Worm (Caenorhabditis elegans) whole organism, late embryonic: ENCODE measurements around the gene srx-85.

Source experiments
- C38D4.7 ChIP-seq: fragments of 200-800 bp; sonication (Bioruptor generic); optimal IDR thresholded peaks from 2 replicates; lab custom pipeline; 2018; ENCODE audit warnings: mild to moderate bottlenecking, missing genetic modification characterization, moderate library complexity, missing compliant biosample characterization
- K02D7.2 ChIP-seq: sonication (generic microtip); optimal IDR thresholded peaks from 2 replicates; lab custom pipeline; 2017; ENCODE audit warnings: mild to moderate bottlenecking, missing genetic modification characterization, missing compliant biosample characterization
- T23F11.4 ChIP-seq: fragments of 200-800 bp; sonication (Bioruptor generic); optimal IDR thresholded peaks from 2 replicates; lab custom pipeline; 2018; ENCODE audit warnings: mild to moderate bottlenecking, missing genetic modification characterization, missing compliant biosample characterization
- ahr-1 ChIP-seq: sonication (generic microtip); optimal IDR thresholded peaks from 2 replicates; lab custom pipeline; 2016; ENCODE audit warnings: missing genetic modification characterization, missing compliant biosample characterization
- ama-1 ChIP-seq: fragments of 150-350 bp; optimal IDR thresholded peaks from 2 replicates; lab custom pipeline; 2014
- ceh-18 ChIP-seq: sonication (generic microtip); optimal IDR thresholded peaks from 2 replicates; lab custom pipeline; 2016; ENCODE audit warnings: missing genetic modification characterization, missing compliant biosample characterization
- ceh-2 ChIP-seq: sonication (generic microtip); optimal IDR thresholded peaks from 2 replicates; lab custom pipeline; 2016; ENCODE audit warnings: missing genotype, missing genetic modification characterization, missing compliant biosample characterization
- ceh-31 ChIP-seq: sonication (generic microtip); optimal IDR thresholded peaks from 2 replicates; lab custom pipeline; 2016; ENCODE audit warnings: missing genetic modification characterization, missing compliant biosample characterization
- ceh-34 ChIP-seq: sonication (generic microtip); optimal IDR thresholded peaks from 2 replicates; lab custom pipeline; 2016; ENCODE audit warnings: mild to moderate bottlenecking, missing genetic modification characterization, missing compliant biosample characterization
- ceh-9 ChIP-seq: sonication (generic microtip); optimal IDR thresholded peaks from 2 replicates; lab custom pipeline; 2016; ENCODE audit warnings: mild to moderate bottlenecking, missing genetic modification characterization, inconsistent platforms, missing compliant biosample characterization
- dmd-4 ChIP-seq: sonication (generic microtip); optimal IDR thresholded peaks from 2 replicates; lab custom pipeline; 2016; ENCODE audit warnings: borderline replicate concordance, missing genetic modification characterization, missing compliant biosample characterization
- dve-1 ChIP-seq: sonication (generic microtip); optimal IDR thresholded peaks from 2 replicates; lab custom pipeline; 2017; ENCODE audit warnings: antibody characterized with exemption, mild to moderate bottlenecking, missing genetic modification characterization, missing compliant biosample characterization
- elt-2 ChIP-seq: sonication (generic microtip); optimal IDR thresholded peaks from 2 replicates; lab custom pipeline; 2016; ENCODE audit warnings: missing genetic modification reagents, missing genetic modification characterization, missing compliant biosample characterization
- elt-4 ChIP-seq: sonication (generic microtip); optimal IDR thresholded peaks from 2 replicates; lab custom pipeline; 2016; ENCODE audit warnings: missing genetic modification characterization, missing compliant biosample characterization
- ets-4 ChIP-seq: sonication (generic microtip); optimal IDR thresholded peaks from 2 replicates; lab custom pipeline; 2016; ENCODE audit warnings: missing genetic modification characterization, missing compliant biosample characterization
- eyg-1 ChIP-seq: sonication (generic microtip); optimal IDR thresholded peaks from 2 replicates; lab custom pipeline; 2016; ENCODE audit warnings: missing genotype, missing genetic modification characterization, missing compliant biosample characterization
- fax-1 ChIP-seq: sonication (generic microtip); optimal IDR thresholded peaks from 2 replicates; lab custom pipeline; 2016; ENCODE audit warnings: missing genotype, missing genetic modification characterization, missing compliant biosample characterization
- gmeb-2 ChIP-seq: sonication (generic microtip); optimal IDR thresholded peaks from 2 replicates; lab custom pipeline; 2016; ENCODE audit warnings: missing genetic modification characterization, inconsistent platforms, missing compliant biosample characterization
- hlh-15 ChIP-seq: sonication (generic microtip); optimal IDR thresholded peaks from 2 replicates; lab custom pipeline; 2016; ENCODE audit warnings: missing genetic modification characterization, missing compliant biosample characterization
- hlh-6 ChIP-seq: sonication (generic microtip); optimal IDR thresholded peaks from 2 replicates; lab custom pipeline; 2016; ENCODE audit warnings: missing genotype, missing genetic modification characterization, missing compliant biosample characterization
- mec-3 ChIP-seq: sonication (generic microtip); optimal IDR thresholded peaks from 2 replicates; lab custom pipeline; 2016; ENCODE audit warnings: borderline replicate concordance, missing genetic modification characterization, missing compliant biosample characterization
- nfya-1 ChIP-seq: sonication (generic microtip); optimal IDR thresholded peaks from 2 replicates; lab custom pipeline; 2017; ENCODE audit warnings: missing genetic modification characterization, mild to moderate bottlenecking, missing compliant biosample characterization, antibody characterized with exemption, moderate library complexity
- nhr-11 ChIP-seq: fragments of 150-350 bp; optimal IDR thresholded peaks from 2 replicates; lab custom pipeline; 2014; ENCODE audit warnings: missing biosample characterization, missing genetic modification characterization
- npax-4 ChIP-seq: sonication (generic microtip); optimal IDR thresholded peaks from 2 replicates; lab custom pipeline; 2016; ENCODE audit warnings: missing genetic modification characterization, missing compliant biosample characterization
- odd-2 ChIP-seq: sonication (generic microtip); optimal IDR thresholded peaks from 2 replicates; lab custom pipeline; 2017; ENCODE audit warnings: antibody characterized with exemption, mild to moderate bottlenecking, missing genetic modification characterization, missing compliant biosample characterization
- pag-3 ChIP-seq: sonication (generic microtip); optimal IDR thresholded peaks from 2 replicates; lab custom pipeline; 2016; ENCODE audit warnings: missing compliant biosample characterization, missing genetic modification characterization, borderline replicate concordance
- pha-4 ChIP-seq: fragments of 150-350 bp; optimal IDR thresholded peaks from 2 replicates; lab custom pipeline; 2018; ENCODE audit warnings: missing biosample characterization, missing genetic modification reagents, missing genetic modification characterization
- ref-2 ChIP-seq: sonication (generic microtip); optimal IDR thresholded peaks from 2 replicates; lab custom pipeline; 2016; ENCODE audit warnings: missing genetic modification characterization, missing compliant biosample characterization
- rnt-1 ChIP-seq: sonication (generic microtip); optimal IDR thresholded peaks from 2 replicates; lab custom pipeline; 2016; ENCODE audit warnings: missing genetic modification characterization, missing compliant biosample characterization
- syd-9 ChIP-seq: sonication (generic microtip); optimal IDR thresholded peaks from 2 replicates; lab custom pipeline; 2016; ENCODE audit warnings: mild to moderate bottlenecking, missing genetic modification characterization, moderate library complexity, missing compliant biosample characterization
- tbx-7 ChIP-seq: sonication (generic microtip); optimal IDR thresholded peaks from 2 replicates; lab custom pipeline; 2016; ENCODE audit warnings: missing genotype, missing genetic modification characterization, missing compliant biosample characterization
- ttx-3 ChIP-seq: sonication (generic microtip); optimal IDR thresholded peaks from 2 replicates; lab custom pipeline; 2016; ENCODE audit warnings: missing genetic modification reagents, missing genetic modification characterization, missing compliant biosample characterization
- unc-3 ChIP-seq, 2 experiments: fragments of 200-800 bp in 1 of 2; sonication (Bioruptor generic) in 1 of 2; sonication (generic microtip) in 1 of 2; conservative IDR thresholded peaks in 1 of 2; optimal IDR thresholded peaks in 1 of 2; 2 replicates each; pipeline versions ENCODE4 v1.3.6 to Lab custom; 2016 to 2022; ENCODE audit warnings: missing compliant biosample characterization in 2 of 2, missing genetic modification characterization in 2 of 2, missing genetic modification reagents in 1 of 2
- unc-42 ChIP-seq: sonication (generic microtip); optimal IDR thresholded peaks from 2 replicates; lab custom pipeline; 2016; ENCODE audit warnings: missing genotype, missing genetic modification characterization, missing compliant biosample characterization
- zip-5 ChIP-seq: sonication (generic microtip); optimal IDR thresholded peaks from 2 replicates; lab custom pipeline; 2016; ENCODE audit warnings: missing genetic modification characterization, missing compliant biosample characterization
- ztf-16 ChIP-seq: sonication (generic microtip); optimal IDR thresholded peaks from 2 replicates; lab custom pipeline; 2017; ENCODE audit warnings: missing genetic modification characterization, missing compliant biosample characterization

The srx-85 gene

ce11 chrV:11533365-11533949 is 19.0 kb upstream of the srx-85 start:
- TF ChIP-seq ceh-34 (no peak), ceh-2 (no peak), pag-3 (tag; lab: Kevin White, UChicago) (no peak), ets-4 (tag; lab: Kevin White, UChicago) (no peak), ref-2 (tag; lab: Kevin White, UChicago) (no peak), dve-1 (tag; lab: Kevin White, UChicago) (no peak), zip-5 (tag; lab: Kevin White, UChicago) (no peak), tbx-7 (tag; lab: Kevin White, UChicago) (no peak), elt-2 (no peak), ahr-1 (tag; lab: Kevin White, UChicago) (no peak), ttx-3 (tag; lab: Kevin White, UChicago) (no peak)
- TF ChIP-seq, all 69 proteins: peak for 0

ce11 chrV:11534495-11535189 is 17.8 kb upstream of the srx-85 start:
- peak; percentile 67 for TF ChIP-seq elt-2
- no peak for TF ChIP-seq rnt-1 (tag; lab: Kevin White, UChicago)
- TF ChIP-seq dmd-4 (tag; lab: Kevin White, UChicago), result no peak

- TF ChIP-seq hlh-6 (tag; lab: Kevin White, UChicago) (no peak), ceh-9 (no peak), ceh-18 (tag; lab: Kevin White, UChicago) (peak; percentile 25), odd-2 (no peak), nhr-11 (tag; lab: Kevin White, UChicago) (no peak), hlh-15 (tag; lab: Kevin White, UChicago) (no peak), nfya-1 (tag; lab: Kevin White, UChicago) (peak; percentile 3), ceh-31 (tag; lab: Kevin White, UChicago) (no peak), pha-4 (tag; lab: Kevin White, UChicago) (no peak), C38D4.7 (GFP tag; lab: Kevin White, UChicago) (no peak), fax-1 (tag; lab: Kevin White, UChicago) (no peak), syd-9 (tag; lab: Kevin White, UChicago) (no peak), K02D7.2 (tag; lab: Kevin White, UChicago) (no peak), zip-5 (tag; lab: Kevin White, UChicago) (no peak), gmeb-2 (tag; lab: Kevin White, UChicago) (no peak), ama-1 (lab: Kevin White, UChicago) (no peak), elt-4 (tag; lab: Kevin White, UChicago) (no peak), tbx-7 (tag; lab: Kevin White, UChicago) (no peak), ceh-2 (no peak), ztf-16 (no peak), unc-42 (tag; lab: Kevin White, UChicago) (no peak), rnt-1 (tag; lab: Kevin White, UChicago) (peak; percentile 33)
- TF ChIP-seq, all 69 proteins: peak for 3
These were observed 16.9 kb upstream of the srx-85 start for ce11 chrV:11535504-11536062.

ce11 chrV:11536667-11537066 is 15.8 kb upstream of the srx-85 start:
- TF ChIP-seq C38D4.7 (GFP tag; lab: Kevin White, UChicago), result no peak
- TF ChIP-seq unc-42 (tag; lab: Kevin White, UChicago), result peak; percentile 58
- TF ChIP-seq, all 69 proteins: peak for 1

ce11 chrV:11539502-11539901 is 13.0 kb upstream of the srx-85 start:
- no peak for TF ChIP-seq K02D7.2 (tag; lab: Kevin White, UChicago)
- TF ChIP-seq mec-3 (tag; lab: Kevin White, UChicago), result no peak
- TF ChIP-seq unc-3 (GFP tag; conservative IDR thresholded peaks at IDR 0.05; lab: Robert Waterston, UW), result no peak
- no peak for TF ChIP-seq unc-3 (tag; optimal IDR thresholded peaks at IDR 0.05; lab: Kevin White, UChicago)
- no peak for TF ChIP-seq npax-4
- TF ChIP-seq T23F11.4 (GFP tag; lab: Kevin White, UChicago), result no peak
- no peak for TF ChIP-seq eyg-1 (tag; lab: Kevin White, UChicago)
- TF ChIP-seq ttx-3 (tag; lab: Kevin White, UChicago), result no peak
- TF ChIP-seq, all 69 proteins: peak for 0
